Fruit fly (Drosophila melanogaster): ENCODE measurements around the gene CG7565.

The CG7565 gene

dm6 chr3L:8115864-8116528, 24.4 kb upstream of the CG7565 start, which contains the start of the genes Arp3 and msk:
Gene Arp3, minus strand, starts transcription at chr3L:8115902.
Gene msk, plus strand, starts transcription at chr3L:8116179.
- TF ChIP-seq Eip93F (GFP tag; optimal IDR thresholded peaks at IDR 0.05) (no peak), Hr4 (GFP tag; optimal IDR thresholded peaks at IDR 0.05) (no peak), Ets96B (tag; optimal IDR thresholded peaks at IDR 0.05) (peak; percentile 51), CG4318 (GFP tag; optimal IDR thresholded peaks at IDR 0.05) (no peak), CG11902 (GFP tag; optimal IDR thresholded peaks at IDR 0.05) (peak; percentile 66), Eip75B (GFP tag; optimal IDR thresholded peaks at IDR 0.05) (no peak), OdsH (GFP tag; optimal IDR thresholded peaks at IDR 0.05) (no peak), esn (GFP tag; optimal IDR thresholded peaks at IDR 0.05) (peak; percentile 78), spab (GFP tag; optimal IDR thresholded peaks at IDR 0.05) (no peak), CG8319 (GFP tag; optimal IDR thresholded peaks at IDR 0.05) (peak; percentile 45), acj6 (GFP tag; optimal IDR thresholded peaks at IDR 0.05) (no peak), CG32006 (GFP tag; optimal IDR thresholded peaks at IDR 0.05) (no peak), CG7368 (GFP tag; optimal IDR thresholded peaks at IDR 0.05) (peak; percentile 67), CG11762 (GFP tag; optimal IDR thresholded peaks at IDR 0.05; ENCODE audit: insufficient read depth) (peak; percentile 39), cyc (GFP tag; optimal IDR thresholded peaks at IDR 0.05) (peak; percentile 85), CG31627 (GFP tag; optimal IDR thresholded peaks at IDR 0.05) (peak; percentile 86), CG6163 (GFP tag; IDR thresholded peaks at IDR 0.05) (peak; percentile 56; the same call in 2 of the 3 replicates), achi (GFP tag; optimal IDR thresholded peaks at IDR 0.05) (peak; percentile 80), Lpt (GFP tag; optimal IDR thresholded peaks at IDR 0.05) (peak; percentile 70), pdm3 (GFP tag; optimal IDR thresholded peaks at IDR 0.05) (no peak), fkh (GFP tag; optimal IDR thresholded peaks at IDR 0.05) (no peak), CG11294 (GFP tag; IDR thresholded peaks at IDR 0.05) (peak; percentile 43; the same call in 1 of the 2 replicates), Eip78C (GFP tag) (no peak), CG9139 (GFP tag; optimal IDR thresholded peaks at IDR 0.05) (no peak), Sox15 (GFP tag; optimal IDR thresholded peaks at IDR 0.05) (peak; percentile 64), fd85E (GFP tag; optimal IDR thresholded peaks at IDR 0.05) (no peak), salr (GFP tag; optimal IDR thresholded peaks at IDR 0.05) (peak in 1 of 2 experiments; percentile 39), net (GFP tag; optimal IDR thresholded peaks at IDR 0.05) (no peak), fd59A (GFP tag; optimal IDR thresholded peaks at IDR 0.05) (no peak), CG15336 (GFP tag; IDR thresholded peaks at IDR 0.05) (no peak), vri (GFP tag; optimal IDR thresholded peaks at IDR 0.05) (no peak), CG8119 (GFP tag; IDR thresholded peaks at IDR 0.05) (peak; percentile 26; the same call in 1 of the 3 replicates), CG6276 (GFP tag; optimal IDR thresholded peaks at IDR 0.05) (no peak), dac (GFP tag; optimal IDR thresholded peaks at IDR 0.05) (peak; percentile 38), CG1621 (tag; optimal IDR thresholded peaks at IDR 0.05) (peak; percentile 46), ss (GFP tag; optimal IDR thresholded peaks at IDR 0.05) (no peak), CG3032 (tag; optimal IDR thresholded peaks at IDR 0.05) (peak; percentile 67), Gug (GFP tag; IDR thresholded peaks at IDR 0.05) (0 out of 2 replicates have a peak, but pooled peaks have one; percentile 19), CG6808 (GFP tag; optimal IDR thresholded peaks at IDR 0.05) (no peak), CG3919 (GFP tag; optimal IDR thresholded peaks at IDR 0.05) (peak; percentile 83), Ets21C (GFP tag; optimal IDR thresholded peaks at IDR 0.05) (no peak), svp (GFP tag) (no peak), CG6854 (GFP tag; optimal IDR thresholded peaks at IDR 0.05) (no peak), CG8632 (GFP tag; optimal IDR thresholded peaks at IDR 0.05) (peak; percentile 26), Hr39 (GFP tag; optimal IDR thresholded peaks at IDR 0.05) (no peak), CG16779 (tag; optimal IDR thresholded peaks at IDR 0.05) (no peak), topi (GFP tag; optimal IDR thresholded peaks at IDR 0.05) (peak; percentile 78), CG6792 (GFP tag; optimal IDR thresholded peaks at IDR 0.05) (peak; percentile 67), Sox14 (GFP tag; optimal IDR thresholded peaks at IDR 0.05) (peak; percentile 82), lz (GFP tag; optimal IDR thresholded peaks at IDR 0.05) (peak; percentile 80), dsx (GFP tag; optimal IDR thresholded peaks at IDR 0.05; ENCODE audit: poor library complexity, severe bottlenecking) (no peak)
